Worm (Caenorhabditis elegans) whole organism, L1 larva: ENCODE data around the gene cpg-19.

Experiments
- C16A3.4 ChIP-seq: fragments of 150-350 bp; optimal IDR thresholded peaks from 2 replicates; lab custom pipeline; 2014; ENCODE audit warnings: missing biosample characterization, missing genetic modification characterization
- C34B4.2 ChIP-seq: sonication (generic microtip); optimal IDR thresholded peaks from 2 replicates; lab custom pipeline; 2017; ENCODE audit warnings: mild to moderate bottlenecking, missing genetic modification characterization, missing compliant biosample characterization
- Y116A8C.19 ChIP-seq: sonication (generic microtip); optimal IDR thresholded peaks from 2 replicates; lab custom pipeline; 2016; ENCODE audit warnings: missing compliant biosample characterization, missing genetic modification characterization, borderline replicate concordance
- aha-1 ChIP-seq: fragments of 150-350 bp; optimal IDR thresholded peaks from 2 replicates; lab custom pipeline; 2014; ENCODE audit warnings: missing biosample characterization, missing genetic modification characterization
- aly-2 ChIP-seq: fragments of 150-350 bp; optimal IDR thresholded peaks from 2 replicates; lab custom pipeline; 2014; ENCODE audit warnings: missing biosample characterization, missing genetic modification characterization
- blmp-1 ChIP-seq: fragments of 150-350 bp; optimal IDR thresholded peaks from 2 replicates; lab custom pipeline; 2014; ENCODE audit warnings: missing biosample characterization, missing genetic modification characterization
- ceh-82 ChIP-seq, 3 experiments: fragments of 150-350 bp in 1 of 3; sonication (generic microtip) in 2 of 3; optimal IDR thresholded peaks; 2 replicates each; lab custom pipeline; 2014 to 2017; ENCODE audit warnings: missing biosample characterization in 3 of 3, missing genetic modification characterization in 3 of 3
- ceh-88 ChIP-seq: fragments of 200-800 bp; sonication (Bioruptor generic); IDR thresholded peaks from 2 replicates; pipeline ENCODE4 v1.3.6; 2022; ENCODE audit warnings: missing genetic modification characterization, missing compliant biosample characterization
- dpl-1 ChIP-seq, 3 experiments: fragments of 150-350 bp in 2 of 3; sonication (generic microtip) in 1 of 3; optimal IDR thresholded peaks; 2 replicates each; lab custom pipeline; 2014 to 2017; ENCODE audit warnings: missing biosample characterization in 3 of 3, missing genetic modification characterization in 3 of 3, missing genetic modification reagents in 3 of 3
- dsc-1 ChIP-seq: sonication (generic microtip); optimal IDR thresholded peaks from 2 replicates; lab custom pipeline; 2016; ENCODE audit warnings: mild to moderate bottlenecking, missing genetic modification characterization, missing compliant biosample characterization
- efl-1 ChIP-seq, 4 experiments: fragments of 150-350 bp; optimal IDR thresholded peaks in 3 of 4; peaks in 1 of 4; 1 replicate in 1 of 4; 2 replicates in 3 of 4; lab custom pipeline; 2014; ENCODE audit warnings: missing biosample characterization in 2 of 4, missing genetic modification characterization in 2 of 4, missing genetic modification reagents in 2 of 4
- efl-3 ChIP-seq: fragments of 200-800 bp; sonication (Bioruptor generic); optimal IDR thresholded peaks from 2 replicates; lab custom pipeline; 2018; ENCODE audit warnings: mild to moderate bottlenecking, missing genetic modification characterization, missing compliant biosample characterization
- egl-13 ChIP-seq: sonication (generic microtip); optimal IDR thresholded peaks from 2 replicates; lab custom pipeline; 2016; ENCODE audit warnings: missing genotype, missing genetic modification reagents, missing genetic modification characterization, missing compliant biosample characterization
- ets-5 ChIP-seq: fragments of 200-800 bp; sonication (Bioruptor generic); IDR thresholded peaks from 2 replicates; pipeline ENCODE4 v1.3.6; 2022; ENCODE audit warnings: missing genetic modification characterization, missing compliant biosample characterization
- fkh-10 ChIP-seq: sonication (generic microtip); optimal IDR thresholded peaks from 2 replicates; lab custom pipeline; 2017; ENCODE audit warnings: missing biosample characterization, missing genetic modification reagents, missing genetic modification characterization
- fkh-4 ChIP-seq: sonication (generic microtip); optimal IDR thresholded peaks from 2 replicates; lab custom pipeline; 2016; ENCODE audit warnings: missing compliant biosample characterization, missing genetic modification characterization, borderline replicate concordance
- fos-1 ChIP-seq: fragments of 150-350 bp; optimal IDR thresholded peaks from 2 replicates; lab custom pipeline; 2014; ENCODE audit warnings: missing biosample characterization, missing genetic modification characterization
- grh-1 ChIP-seq: fragments of 200-800 bp; sonication (Bioruptor generic); IDR thresholded peaks from 2 replicates; pipeline ENCODE4 v1.3.6; 2022; ENCODE audit warnings: missing genetic modification reagents, missing genetic modification characterization, missing compliant biosample characterization
- hlh-4 ChIP-seq: sonication (generic microtip); optimal IDR thresholded peaks from 2 replicates; lab custom pipeline; 2016; ENCODE audit warnings: mild to moderate bottlenecking, missing genetic modification characterization, missing compliant biosample characterization
- hpl-2 ChIP-seq: fragments of 150-350 bp; optimal IDR thresholded peaks from 2 replicates; lab custom pipeline; 2014; ENCODE audit warnings: missing biosample characterization, missing genetic modification reagents, missing genetic modification characterization
- irx-1 ChIP-seq: sonication (generic microtip); optimal IDR thresholded peaks from 2 replicates; lab custom pipeline; 2016; ENCODE audit warnings: missing genetic modification characterization, missing compliant biosample characterization
- isw-1 ChIP-seq: fragments of 200-800 bp; sonication (Bioruptor generic); IDR thresholded peaks from 2 replicates; pipeline ENCODE4 v1.3.6; 2022; ENCODE audit warnings: missing genetic modification characterization, missing compliant biosample characterization
- jun-1 ChIP-seq: fragments of 150-350 bp; optimal IDR thresholded peaks from 2 replicates; lab custom pipeline; 2014; ENCODE audit warnings: missing biosample characterization, missing genetic modification reagents, missing genetic modification characterization
- lin-13 ChIP-seq: fragments of 150-350 bp; optimal IDR thresholded peaks from 2 replicates; lab custom pipeline; 2014; ENCODE audit warnings: missing biosample characterization, missing genetic modification reagents, missing genetic modification characterization
- lin-14 ChIP-seq: fragments of 200-800 bp; sonication (Bioruptor generic); optimal IDR thresholded peaks from 2 replicates; lab custom pipeline; 2018; ENCODE audit warnings: mild to moderate bottlenecking, missing genetic modification characterization, moderate library complexity, missing compliant biosample characterization
- lin-15B ChIP-seq: fragments of 150-350 bp; sonication (generic microtip); optimal IDR thresholded peaks from 3 replicates; lab custom pipeline; 2014; ENCODE audit warnings: missing biosample characterization, missing genetic modification characterization
- lin-35 ChIP-seq, 2 experiments: fragments of 150-350 bp; optimal IDR thresholded peaks; 2 replicates each; lab custom pipeline; 2014; ENCODE audit warnings: missing biosample characterization in 2 of 2, missing genetic modification characterization in 2 of 2, missing genetic modification reagents in 2 of 2
- lsy-2 ChIP-seq, 2 experiments: fragments of 150-350 bp; optimal IDR thresholded peaks; 2 replicates each; lab custom pipeline; 2014; ENCODE audit warnings: missing biosample characterization in 2 of 2, missing genetic modification characterization in 2 of 2
- mab-9 ChIP-seq: fragments of 200-800 bp; sonication (Bioruptor generic); IDR thresholded peaks from 2 replicates; pipeline ENCODE4 v1.3.6; 2022; ENCODE audit warnings: missing genetic modification reagents, missing genetic modification characterization, missing compliant biosample characterization
- mep-1 ChIP-seq: fragments of 150-350 bp; optimal IDR thresholded peaks from 2 replicates; lab custom pipeline; 2014; ENCODE audit warnings: missing biosample characterization, missing genetic modification characterization
- nhr-11 ChIP-seq: fragments of 150-350 bp; optimal IDR thresholded peaks from 2 replicates; lab custom pipeline; 2014; ENCODE audit warnings: missing biosample characterization, missing genetic modification characterization
- nhr-19 ChIP-seq: fragments of 200-800 bp; sonication (Bioruptor generic); conservative IDR thresholded peaks from 2 replicates; pipeline ENCODE4 v1.3.6; 2022; ENCODE audit warnings: missing genetic modification characterization, missing compliant biosample characterization
- nhr-20 ChIP-seq: sonication (generic microtip); optimal IDR thresholded peaks from 2 replicates; lab custom pipeline; 2016; ENCODE audit warnings: mild to moderate bottlenecking, missing genetic modification characterization, missing compliant biosample characterization
- nhr-237 ChIP-seq: fragments of 150-350 bp; optimal IDR thresholded peaks from 2 replicates; lab custom pipeline; 2014; ENCODE audit warnings: missing biosample characterization, missing genetic modification characterization
- nhr-47 ChIP-seq: sonication (generic microtip); optimal IDR thresholded peaks from 2 replicates; lab custom pipeline; 2016; ENCODE audit warnings: mild to moderate bottlenecking, missing genetic modification characterization, moderate library complexity, missing compliant biosample characterization
- nhr-77 ChIP-seq: fragments of 150-350 bp; optimal IDR thresholded peaks from 2 replicates; lab custom pipeline; 2014; ENCODE audit warnings: missing biosample characterization, missing genetic modification characterization
- pqm-1 ChIP-seq: sonication (generic microtip); optimal IDR thresholded peaks from 3 replicates; lab custom pipeline; 2017; ENCODE audit warnings: missing biosample characterization, missing genetic modification characterization
- rnt-1 ChIP-seq: sonication (generic microtip); optimal IDR thresholded peaks from 2 replicates; lab custom pipeline; 2016; ENCODE audit warnings: mild to moderate bottlenecking, missing genetic modification characterization, moderate library complexity, missing compliant biosample characterization
- snpc-4 ChIP-seq: fragments of 150-350 bp; optimal IDR thresholded peaks from 2 replicates; lab custom pipeline; 2014; ENCODE audit warnings: missing biosample characterization, missing genetic modification characterization
- sptf-1 ChIP-seq: fragments of 150-350 bp; optimal IDR thresholded peaks from 2 replicates; lab custom pipeline; 2014; ENCODE audit warnings: missing biosample characterization, missing genetic modification characterization
- sup-37 ChIP-seq: fragments of 200-800 bp; sonication (Bioruptor generic); optimal IDR thresholded peaks from 2 replicates; lab custom pipeline; 2018; ENCODE audit warnings: mild to moderate bottlenecking, missing genetic modification characterization, missing compliant biosample characterization
- swsn-7 ChIP-seq: sonication (generic microtip); optimal IDR thresholded peaks from 2 replicates; lab custom pipeline; 2016; ENCODE audit warnings: missing genetic modification characterization, missing compliant biosample characterization
- unc-130 ChIP-seq: fragments of 150-350 bp; optimal IDR thresholded peaks from 2 replicates; lab custom pipeline; 2017; ENCODE audit warnings: missing biosample characterization, missing genetic modification characterization, inconsistent platforms
- unc-86 ChIP-seq: sonication (generic microtip); optimal IDR thresholded peaks from 2 replicates; lab custom pipeline; 2016; ENCODE audit warnings: missing genetic modification characterization, missing compliant biosample characterization
- unc-98 ChIP-seq: fragments of 200-800 bp; sonication (Bioruptor generic); IDR thresholded peaks from 2 replicates; pipeline ENCODE4 v1.3.6; 2022; ENCODE audit warnings: missing genetic modification characterization, missing compliant biosample characterization
- vab-15 ChIP-seq: sonication (generic microtip); optimal IDR thresholded peaks from 2 replicates; lab custom pipeline; 2017; ENCODE audit warnings: missing genotype, mild to moderate bottlenecking, missing genetic modification characterization, missing compliant biosample characterization
- xbp-1 ChIP-seq: sonication (generic microtip); optimal IDR thresholded peaks from 2 replicates; lab custom pipeline; 2016; ENCODE audit warnings: missing genetic modification characterization, missing compliant biosample characterization
- zag-1 ChIP-seq: fragments of 150-350 bp; optimal IDR thresholded peaks from 2 replicates; lab custom pipeline; 2014; ENCODE audit warnings: missing biosample characterization, missing genetic modification characterization
- zip-4 ChIP-seq: fragments of 200-800 bp; sonication (Bioruptor generic); optimal IDR thresholded peaks from 2 replicates; lab custom pipeline; 2018; ENCODE audit warnings: mild to moderate bottlenecking, missing genetic modification characterization, moderate library complexity, missing compliant biosample characterization
- ztf-11 ChIP-seq, 2 experiments: sonication (generic microtip); optimal IDR thresholded peaks; 2 replicates each; lab custom pipeline; 2016 to 2017; ENCODE audit warnings: missing genetic modification characterization in 2 of 2, missing biosample characterization in 1 of 2, missing compliant biosample characterization in 1 of 2
- ztf-4 ChIP-seq: fragments of 150-350 bp; optimal IDR thresholded peaks from 2 replicates; lab custom pipeline; 2014; ENCODE audit warnings: missing biosample characterization, missing genetic modification characterization

cpg-19 gene

DNA sequence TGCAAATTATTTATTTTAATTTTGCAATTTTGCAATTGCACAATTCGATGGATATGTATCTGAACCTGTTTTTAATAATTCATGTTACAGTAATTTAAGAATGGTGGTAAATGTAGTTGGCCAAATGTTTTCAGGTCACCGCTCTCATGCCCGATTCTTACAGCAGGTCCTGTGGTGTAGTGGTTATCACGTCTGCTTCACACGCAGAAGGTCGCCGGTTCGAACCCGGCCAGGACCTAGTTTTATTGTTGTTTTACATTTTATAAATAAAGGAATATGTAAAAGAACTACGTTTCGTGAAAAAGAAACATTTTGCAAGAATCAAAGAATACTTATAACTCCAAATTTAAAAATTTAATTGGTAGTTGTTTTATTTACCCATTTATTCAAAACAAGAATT lies 31.4 kb upstream of the cpg-19 start:
- TF ChIP-seq nhr-11 (tag; lab: Kevin White, UChicago) (no peak), C16A3.4 (tag; lab: Kevin White, UChicago) (no peak), egl-13 (no peak), ceh-82 (tag; optimal IDR thresholded peaks at IDR 0.05; lab: Kevin White, UChicago) (no peak), nhr-19 (GFP tag; lab: Robert Waterston, UW) (no peak), unc-86 (tag; lab: Kevin White, UChicago) (no peak), ets-5 (GFP tag; lab: Robert Waterston, UW) (no peak), rnt-1 (no peak), aly-2 (tag; lab: Kevin White, UChicago) (no peak), nhr-47 (tag; lab: Kevin White, UChicago) (no peak), sup-37 (GFP tag; lab: Kevin White, UChicago) (no peak), lin-13 (GFP tag; lab: Kevin White, UChicago) (no peak), sptf-1 (tag; lab: Kevin White, UChicago) (no peak), efl-1 (optimal IDR thresholded peaks at IDR 0.05; lab: Kevin White, UChicago) (no peak), efl-1 (GFP tag; optimal IDR thresholded peaks at IDR 0.05 in 1 of 2; lab: Kevin White, UChicago) (no peak), swsn-7 (no peak), unc-98 (GFP tag; lab: Robert Waterston, UW) (no peak), lin-14 (GFP tag; lab: Kevin White, UChicago) (no peak), hpl-2 (GFP tag; lab: Kevin White, UChicago) (no peak), xbp-1 (tag; lab: Kevin White, UChicago) (no peak)

DNA sequence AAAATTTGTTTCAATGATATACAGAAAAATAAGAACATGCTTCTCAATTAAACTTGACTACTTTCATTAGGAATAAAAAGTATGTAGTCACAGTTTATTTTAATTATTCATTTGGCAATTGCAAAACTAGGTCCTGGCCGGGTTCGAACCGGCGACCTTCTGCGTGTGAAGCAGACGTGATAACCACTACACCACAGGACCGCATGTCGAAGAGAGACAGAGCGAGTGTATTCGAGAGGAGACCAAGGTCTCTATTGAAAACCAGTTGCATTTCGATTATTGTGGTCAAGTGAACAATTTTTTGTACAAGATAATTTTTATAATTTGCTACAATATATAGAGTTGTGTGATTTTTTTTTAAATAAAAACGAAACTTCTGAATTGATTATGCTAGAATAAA lies 30.8 kb upstream of the cpg-19 start:
- peak in 2 of 3 experiments; percentile 7 to 21 for TF ChIP-seq dpl-1 (GFP tag; optimal IDR thresholded peaks at IDR 0.05; lab: Kevin White, UChicago)
- TF ChIP-seq ztf-4 (tag; lab: Kevin White, UChicago), result no peak
- peak; percentile 76 for TF ChIP-seq dsc-1 (tag; lab: Kevin White, UChicago)
- TF ChIP-seq jun-1 (tag; lab: Kevin White, UChicago), result peak; percentile 27
- TF ChIP-seq isw-1 (GFP tag; lab: Robert Waterston, UW), result no peak
- peak; percentile 65 for TF ChIP-seq rnt-1
- peak; percentile 52 for TF ChIP-seq fos-1
- TF ChIP-seq fkh-10 (GFP tag; lab: Kevin White, UChicago), result peak; percentile 51
- peak; percentile 15 for TF ChIP-seq snpc-4
- peak; percentile 61 for TF ChIP-seq nhr-77 (tag; lab: Kevin White, UChicago)
- no peak for TF ChIP-seq aha-1
- no peak for TF ChIP-seq zip-4 (GFP tag; lab: Kevin White, UChicago)
- no peak for TF ChIP-seq sptf-1 (tag; lab: Kevin White, UChicago)
- peak; percentile 26 to 72 for TF ChIP-seq lin-35 (GFP tag; optimal IDR thresholded peaks at IDR 0.05; lab: Kevin White, UChicago)
- TF ChIP-seq zag-1, result no peak
- TF ChIP-seq Y116A8C.19 (tag; lab: Kevin White, UChicago), result no peak
- TF ChIP-seq hpl-2 (GFP tag; lab: Kevin White, UChicago), result no peak
- peak; percentile 17 for TF ChIP-seq aly-2 (tag; lab: Kevin White, UChicago)
- no peak for TF ChIP-seq lin-15B (tag; lab: Kevin White, UChicago)
- TF ChIP-seq mep-1 (tag; lab: Kevin White, UChicago), result peak; percentile 81
- TF ChIP-seq nhr-237, result peak; percentile 6
- peak; percentile 33 to 61 for TF ChIP-seq lsy-2 (tag; optimal IDR thresholded peaks at IDR 0.05; lab: Kevin White, UChicago)
- TF ChIP-seq hlh-4, result no peak
- peak; percentile 66 for TF ChIP-seq grh-1
- TF ChIP-seq C34B4.2 (tag; lab: Kevin White, UChicago), result no peak
- TF ChIP-seq pqm-1 (tag; lab: Kevin White, UChicago), result no peak
- peak; percentile 52 for TF ChIP-seq irx-1 (tag; lab: Kevin White, UChicago)
- TF ChIP-seq egl-13, result peak; percentile 28
- TF ChIP-seq ceh-88, result peak; percentile 56; the same call in 1 of the 2 replicates
- TF ChIP-seq mab-9 (GFP tag; lab: Robert Waterston, UW), result no peak
- no peak for TF ChIP-seq vab-15 (tag; lab: Kevin White, UChicago)
- TF ChIP-seq nhr-20, result peak; percentile 78
- no peak for TF ChIP-seq efl-3 (GFP tag; lab: Kevin White, UChicago)
- peak in 1 of 2 experiments; percentile 19 for TF ChIP-seq ztf-11 (tag; optimal IDR thresholded peaks at IDR 0.05; lab: Kevin White, UChicago)
- peak; percentile 14 for TF ChIP-seq unc-130
- peak; percentile 28 for TF ChIP-seq unc-86 (tag; lab: Kevin White, UChicago)
- no peak for TF ChIP-seq fkh-4 (tag; lab: Kevin White, UChicago)
- peak; percentile 26 for TF ChIP-seq blmp-1 (tag; lab: Kevin White, UChicago)
- no peak for TF ChIP-seq ets-5 (GFP tag; lab: Robert Waterston, UW)
- TF ChIP-seq lin-13 (GFP tag; lab: Kevin White, UChicago), result no peak
